Worm (Caenorhabditis elegans): ENCODE data around the gene R09E10.5.

R09E10.5 gene

DNA sequence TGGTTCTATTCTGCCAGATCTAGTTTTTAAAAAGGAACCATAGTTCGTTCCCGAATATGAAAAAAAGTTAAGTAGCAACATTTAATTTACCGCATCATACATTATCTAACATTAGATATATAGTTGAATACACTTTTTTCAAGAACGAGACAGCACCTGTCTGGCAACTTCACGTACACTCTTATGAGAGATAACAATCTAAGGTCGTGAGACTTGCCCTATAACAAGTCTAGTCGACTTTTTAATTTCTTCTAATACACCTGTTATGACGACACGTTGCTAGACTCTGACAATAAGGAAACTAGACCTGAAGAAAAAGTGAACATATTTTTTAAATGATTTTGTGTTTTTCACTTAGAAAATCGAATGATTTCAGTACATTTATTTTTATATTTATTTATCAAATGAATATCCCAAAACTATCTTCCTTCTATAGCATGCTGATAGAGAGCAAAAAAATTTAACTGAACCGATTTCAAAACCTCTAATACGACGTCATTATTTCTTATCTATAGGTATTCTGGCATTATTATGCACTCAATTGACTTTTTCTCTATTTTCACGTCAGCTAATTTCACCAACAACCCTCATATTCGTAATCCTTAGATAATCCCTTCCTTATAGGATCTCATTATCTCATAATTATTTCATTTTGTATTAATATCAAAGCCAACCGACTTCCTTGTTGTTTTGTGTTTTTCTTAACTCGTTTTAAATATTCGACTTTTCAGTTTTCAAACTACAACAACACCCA lies 49.0 kb downstream of the R09E10.5 start:
- TF ChIP-seq dmd-6 (GFP tag; IDR thresholded peaks at IDR 0.05) (peak; percentile 45), pqm-1 (tag; optimal IDR thresholded peaks at IDR 0.05) (peak; percentile 9), T26A8.4 (GFP tag; IDR thresholded peaks at IDR 0.05) (0 out of 2 replicates have a peak, but pooled peaks have one; percentile 17), jun-1 (tag; optimal IDR thresholded peaks at IDR 0.05) (no peak), Y105C5A.15 (GFP tag; IDR thresholded peaks at IDR 0.05) (no peak), saeg-2 (GFP tag; IDR thresholded peaks at IDR 0.05) (no peak), unc-62 (GFP tag; optimal IDR thresholded peaks at IDR 0.05 in 1 of 2) (peak in 1 of 2 experiments; percentile 43), unc-62 (tag; optimal IDR thresholded peaks at IDR 0.05) (no peak), nhr-76 (tag; optimal IDR thresholded peaks at IDR 0.05) (no peak), dve-1 (tag; optimal IDR thresholded peaks at IDR 0.05; ENCODE audit: insufficient read depth) (peak; percentile 39), hif-1 (tag; optimal IDR thresholded peaks at IDR 0.05) (no peak), daf-16 (GFP tag; optimal IDR thresholded peaks at IDR 0.05) (no peak), daf-16 (tag; optimal IDR thresholded peaks at IDR 0.05) (peak; percentile 23)

- TF ChIP-seq unc-62 (GFP tag; optimal IDR thresholded peaks at IDR 0.05 in 1 of 2) (peak in 1 of 2 experiments; percentile 100), unc-62 (tag; optimal IDR thresholded peaks at IDR 0.05) (no peak), lin-29 (GFP tag; IDR thresholded peaks at IDR 0.05) (no peak), T26A8.4 (GFP tag; IDR thresholded peaks at IDR 0.05) (peak; percentile 43; the same call in 1 of the 2 replicates), D1046.2 (GFP tag; IDR thresholded peaks at IDR 0.05) (no peak), ctbp-1 (GFP tag; IDR thresholded peaks at IDR 0.05) (peak; percentile 91), hlh-11 (tag; optimal IDR thresholded peaks at IDR 0.05) (peak; percentile 96), mes-2 (tag; optimal IDR thresholded peaks at IDR 0.05; ENCODE audit: poor library complexity, severe bottlenecking) (peak; percentile 70), ceh-20 (GFP tag; IDR thresholded peaks at IDR 0.05) (peak; percentile 93), lin-13 (GFP tag; optimal IDR thresholded peaks at IDR 0.05) (peak; percentile 56), lin-38 (GFP tag; IDR thresholded peaks at IDR 0.05) (peak; percentile 56), unc-130 (GFP tag; optimal IDR thresholded peaks at IDR 0.05) (no peak), dve-1 (tag; optimal IDR thresholded peaks at IDR 0.05; ENCODE audit: insufficient read depth) (peak; percentile 95), mdt-29 (GFP tag; IDR thresholded peaks at IDR 0.05) (0 out of 2 replicates have a peak, but pooled peaks have one; percentile 73), R02D3.7 (tag; optimal IDR thresholded peaks at IDR 0.05) (no peak), zfp-3 (GFP tag; conservative IDR thresholded peaks at IDR 0.05) (0 out of 2 replicates have a peak, but pooled peaks have one; percentile 50), nhr-6 (tag; optimal IDR thresholded peaks at IDR 0.05) (peak; percentile 67), hlh-30 (tag; optimal IDR thresholded peaks at IDR 0.05; ENCODE audit: insufficient read depth) (peak; percentile 98), unc-39 (tag; optimal IDR thresholded peaks at IDR 0.05) (no peak), lin-1 (GFP tag; IDR thresholded peaks at IDR 0.05) (peak; percentile 79), egl-43 (GFP tag; IDR thresholded peaks at IDR 0.05) (no peak; the same call in none of the 2 replicates), zag-1 (tag; optimal IDR thresholded peaks at IDR 0.05) (peak; percentile 36), duxl-1 (tag; optimal IDR thresholded peaks at IDR 0.05; ENCODE audit: poor library complexity) (peak; percentile 17), dmd-6 (GFP tag; IDR thresholded peaks at IDR 0.05) (peak; percentile 96), nhr-10 (tag; optimal IDR thresholded peaks at IDR 0.05) (peak; percentile 79), aly-2 (tag; optimal IDR thresholded peaks at IDR 0.05) (no peak), zfp-2 (tag; optimal IDR thresholded peaks at IDR 0.05) (no peak), Y48G9A.11 (GFP tag; IDR thresholded peaks at IDR 0.05) (no peak), arid-1 (GFP tag; conservative IDR thresholded peaks at IDR 0.05) (no peak), nhr-11 (tag; optimal IDR thresholded peaks at IDR 0.05) (peak; percentile 96), saeg-2 (GFP tag; IDR thresholded peaks at IDR 0.05) (0 out of 2 replicates have a peak, but pooled peaks have one; percentile 56), ces-1 (GFP tag; optimal IDR thresholded peaks at IDR 0.05) (no peak), T20F7.1 (GFP tag; optimal IDR thresholded peaks at IDR 0.05) (peak; percentile 80), zip-11 (GFP tag; IDR thresholded peaks at IDR 0.05) (no peak), fos-1 (tag; optimal IDR thresholded peaks at IDR 0.05) (peak; percentile 16), mxl-3 (GFP tag; optimal IDR thresholded peaks at IDR 0.05) (peak; percentile 84), ZK337.2 (GFP tag; IDR thresholded peaks at IDR 0.05) (no peak), fkh-10 (GFP tag; optimal IDR thresholded peaks at IDR 0.05) (peak; percentile 93), mep-1 (tag; optimal IDR thresholded peaks at IDR 0.05) (peak; percentile 92), daf-16 (GFP tag; optimal IDR thresholded peaks at IDR 0.05) (peak; percentile 48 to 65), daf-16 (tag; optimal IDR thresholded peaks at IDR 0.05) (peak; percentile 67)
These were observed 49.7 kb downstream of the R09E10.5 start for ce11 chrIV:10252350-10252792.
